Worm (Caenorhabditis elegans): ENCODE measurements around the gene C01G5.3.

DNA sequence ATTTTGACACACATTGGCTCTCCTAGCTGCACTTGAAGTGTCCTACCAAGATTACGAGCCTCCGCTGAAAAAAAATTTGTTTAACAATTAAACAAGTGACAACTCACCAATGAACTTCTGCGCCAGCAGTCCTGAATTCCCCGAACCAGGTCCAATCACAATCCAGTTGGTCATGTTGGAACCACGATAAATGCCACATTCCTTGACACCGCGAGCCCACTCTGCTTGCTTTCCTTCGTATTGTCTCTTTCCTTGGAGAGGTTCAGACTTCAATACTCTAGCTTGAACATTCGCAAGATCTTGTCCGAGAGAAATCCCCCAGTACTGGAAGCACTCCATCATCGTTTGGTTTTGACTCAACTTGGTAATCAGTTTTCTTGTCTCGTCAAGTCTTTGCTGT is 7.8 kb upstream of the C01G5.3 start:
- TF ChIP-seq ztf-11 (tag; optimal IDR thresholded peaks at IDR 0.05) (no peak), nhr-77 (tag; optimal IDR thresholded peaks at IDR 0.05) (no peak), Y5F2A.4 (GFP tag; optimal IDR thresholded peaks at IDR 0.05) (no peak), fos-1 (tag; optimal IDR thresholded peaks at IDR 0.05) (no peak), mdt-29 (GFP tag; IDR thresholded peaks at IDR 0.05) (no peak), aly-2 (tag; optimal IDR thresholded peaks at IDR 0.05) (no peak)

Data from whole organism, L4 larva.